Fruit fly (Drosophila melanogaster): Measurements from ENCODE around the gene Ctl1.

DNA sequence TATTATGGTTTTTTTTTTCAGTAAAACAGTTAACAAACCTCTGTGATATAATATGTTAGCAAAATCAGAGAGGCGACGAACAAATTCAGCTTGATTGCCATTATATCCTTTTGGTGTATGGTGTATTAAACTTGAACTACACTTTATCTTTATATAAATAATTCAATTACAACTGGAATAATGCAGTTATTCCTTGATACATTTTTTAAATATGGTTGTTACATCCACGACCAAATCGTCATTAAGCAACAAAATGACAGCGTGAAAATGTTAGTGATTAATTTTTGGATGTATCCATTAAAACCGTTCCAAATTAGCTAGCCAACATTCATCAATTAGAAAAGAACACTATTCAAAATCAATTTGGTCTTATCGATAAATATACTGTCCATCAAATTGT lies 10.4 kb upstream of the Ctl1 start, which contains the start of gene CG33764:
- no peak for TF ChIP-seq psq (optimal IDR thresholded peaks at IDR 0.05)
- no peak for TF ChIP-seq insv (optimal IDR thresholded peaks at IDR 0.05)
- TF ChIP-seq h (optimal IDR thresholded peaks at IDR 0.05): no peak
- no peak for TF ChIP-seq Sin3A (optimal IDR thresholded peaks at IDR 0.05)
- TF ChIP-seq Myc (optimal IDR thresholded peaks at IDR 0.05): no peak

Measured in Kc167 (cell line).